Fruit fly (Drosophila melanogaster) whole organism, embryonic: ENCODE data around the gene CG5934.

Experiments used
- Atf-2 ChIP-seq: fragments of 200-800 bp; sonication (Bioruptor generic); optimal IDR thresholded peaks from 2 replicates; lab custom pipeline; 2016; ENCODE audit warnings: missing biosample characterization, missing genetic modification characterization
- Bteb2 ChIP-seq: fragments of 200-800 bp; sonication (Bioruptor generic); optimal IDR thresholded peaks from 2 replicates; lab custom pipeline; 2016; ENCODE audit warnings: missing biosample characterization, missing genetic modification characterization
- CG1024 ChIP-seq: fragments of 200-800 bp; sonication (Bioruptor generic); IDR thresholded peaks from 2 replicates; pipeline ENCODE4 v1.3.6; 2022; ENCODE audit warnings: missing biosample characterization, missing genetic modification characterization
- CG10543 ChIP-seq: fragments of 200-800 bp; sonication (Bioruptor generic); optimal IDR thresholded peaks from 3 replicates; lab custom pipeline; 2017; ENCODE audit warnings: missing biosample characterization, mild to moderate bottlenecking, missing genetic modification characterization, moderate library complexity
- CG11398 ChIP-seq: fragments of 200-800 bp; sonication (Bioruptor generic); optimal IDR thresholded peaks from 2 replicates; lab custom pipeline; 2016; ENCODE audit warnings: missing biosample characterization, missing genetic modification characterization
- CG12071 ChIP-seq: fragments of 200-800 bp; sonication (Bioruptor generic); optimal IDR thresholded peaks from 3 replicates; lab custom pipeline; 2018; ENCODE audit warnings: missing biosample characterization, mild to moderate bottlenecking, missing genetic modification characterization
- CG15269 ChIP-seq: fragments of 200-800 bp; sonication (Bioruptor generic); optimal IDR thresholded peaks from 2 replicates; lab custom pipeline; 2018; ENCODE audit warnings: missing biosample characterization, mild to moderate bottlenecking, missing genetic modification characterization, moderate library complexity
- CG15514 ChIP-seq: fragments of 200-800 bp; sonication (Bioruptor generic); optimal IDR thresholded peaks from 3 replicates; lab custom pipeline; 2017; ENCODE audit warnings: missing biosample characterization, missing genetic modification characterization, mild to moderate bottlenecking, moderate library complexity, missing genetic modification reagents
- CG1647 ChIP-seq: fragments of 200-800 bp; sonication (Bioruptor generic); optimal IDR thresholded peaks from 3 replicates; lab custom pipeline; 2016; ENCODE audit warnings: missing biosample characterization, missing genetic modification characterization
- CG17359 ChIP-seq: fragments of 200-800 bp; sonication (Bioruptor generic); optimal IDR thresholded peaks from 3 replicates; lab custom pipeline; 2018; ENCODE audit warnings: missing biosample characterization, mild to moderate bottlenecking, missing genetic modification characterization, moderate library complexity
- CG17829 ChIP-seq: fragments of 200-800 bp; optimal IDR thresholded peaks from 2 replicates; lab custom pipeline; 2019; ENCODE audit warnings: missing biosample characterization, mild to moderate bottlenecking, missing genetic modification characterization, moderate library complexity
- CG18764 ChIP-seq: fragments of 200-800 bp; sonication (Bioruptor generic); optimal IDR thresholded peaks from 3 replicates; lab custom pipeline; 2016; ENCODE audit warnings: missing biosample characterization, missing genetic modification characterization
- CG2875 ChIP-seq: fragments of 200-800 bp; sonication (Bioruptor generic); optimal IDR thresholded peaks from 2 replicates; lab custom pipeline; 2017; ENCODE audit warnings: missing biosample characterization, mild to moderate bottlenecking, missing genetic modification characterization, missing genetic modification reagents
- CG30403 ChIP-seq: fragments of 200-800 bp; sonication (Bioruptor generic); optimal IDR thresholded peaks from 3 replicates; lab custom pipeline; 2016; ENCODE audit warnings: missing biosample characterization, missing genetic modification characterization
- CG3065 ChIP-seq: fragments of 200-800 bp; sonication (Bioruptor generic); optimal IDR thresholded peaks from 2 replicates; lab custom pipeline; 2016; ENCODE audit warnings: missing biosample characterization, missing genetic modification characterization
- CG31224 ChIP-seq: fragments of 200-800 bp; sonication (Bioruptor generic); IDR thresholded peaks from 2 replicates; pipeline ENCODE4 v1.3.6; 2022; ENCODE audit warnings: missing biosample characterization, missing genetic modification characterization
- CG31388 ChIP-seq: fragments of 200-800 bp; sonication (Bioruptor generic); optimal IDR thresholded peaks from 2 replicates; lab custom pipeline; 2016; ENCODE audit warnings: missing biosample characterization, missing genetic modification characterization
- CG3163 ChIP-seq: fragments of 200-800 bp; sonication (Bioruptor generic); optimal IDR thresholded peaks from 3 replicates; lab custom pipeline; 2016; ENCODE audit warnings: missing biosample characterization, missing genetic modification characterization
- CG3847 ChIP-seq: fragments of 200-800 bp; sonication (Bioruptor generic); IDR thresholded peaks from 2 replicates; pipeline ENCODE4 v1.3.6; 2022; ENCODE audit warnings: missing biosample characterization, missing genetic modification characterization
- CG6654 ChIP-seq: fragments of 200-800 bp; sonication (Bioruptor generic); optimal IDR thresholded peaks from 2 replicates; lab custom pipeline; 2017; ENCODE audit warnings: missing biosample characterization, mild to moderate bottlenecking, missing genetic modification characterization
- CG6854 ChIP-seq: fragments of 200-800 bp; sonication (Bioruptor generic); optimal IDR thresholded peaks from 3 replicates; lab custom pipeline; 2017; ENCODE audit warnings: missing biosample characterization, mild to moderate bottlenecking, missing genetic modification characterization
- CG8765 ChIP-seq: fragments of 200-800 bp; sonication (Bioruptor generic); IDR thresholded peaks from 2 replicates; pipeline ENCODE4 v1.3.6; 2022; ENCODE audit warnings: missing biosample characterization, missing genetic modification characterization
- CG8924 ChIP-seq: fragments of 200-800 bp; optimal IDR thresholded peaks from 3 replicates; lab custom pipeline; 2019; ENCODE audit warnings: missing biosample characterization, mild to moderate bottlenecking, missing genetic modification characterization, moderate library complexity
- CrebB ChIP-seq: fragments of 200-800 bp; sonication (Bioruptor generic); optimal IDR thresholded peaks from 3 replicates; lab custom pipeline; 2018; ENCODE audit warnings: missing biosample characterization, mild to moderate bottlenecking, missing genetic modification characterization
- Eip74EF ChIP-seq, 2 experiments: fragments of 200-800 bp in 1 of 2; fragments of >200 bp in 1 of 2; sonication (Bioruptor generic) in 1 of 2; optimal IDR thresholded peaks; 2 replicates each; lab custom pipeline; 2017 to 2019; ENCODE audit warnings: missing biosample characterization in 2 of 2, missing genetic modification characterization in 2 of 2, mild to moderate bottlenecking in 1 of 2, moderate library complexity in 1 of 2
- Elba2 ChIP-seq: fragments of 200-800 bp; sonication (Bioruptor generic); optimal IDR thresholded peaks from 3 replicates; lab custom pipeline; 2016; ENCODE audit warnings: missing biosample characterization, missing genetic modification characterization
- Hmr ChIP-seq: fragments of 200-800 bp; sonication (Bioruptor generic); optimal IDR thresholded peaks from 3 replicates; lab custom pipeline; 2017; ENCODE audit warnings: mild to moderate bottlenecking, missing biosample characterization, missing genetic modification reagents, missing genetic modification characterization
- Mad ChIP-seq: fragments of 200-800 bp; sonication (Bioruptor generic); optimal IDR thresholded peaks from 2 replicates; lab custom pipeline; 2016; ENCODE audit warnings: missing biosample characterization, missing genetic modification characterization
- Nf-YA ChIP-seq: fragments of 200-800 bp; sonication (Bioruptor generic); IDR thresholded peaks from 2 replicates; pipeline ENCODE4 v1.3.6; 2022; ENCODE audit warnings: missing biosample characterization, missing genetic modification characterization
- Oli ChIP-seq: fragments of 200-800 bp; sonication (Bioruptor generic); optimal IDR thresholded peaks from 2 replicates; lab custom pipeline; 2018; ENCODE audit warnings: missing biosample characterization, mild to moderate bottlenecking, missing genetic modification characterization, moderate library complexity
- Ravus ChIP-seq: fragments of 200-800 bp; sonication (Bioruptor generic); IDR thresholded peaks from 2 replicates; pipeline ENCODE4 v1.3.6; 2022; ENCODE audit warnings: missing biosample characterization, missing genetic modification characterization
- ash1 ChIP-seq: fragments of 200-800 bp; sonication (Bioruptor generic); optimal IDR thresholded peaks from 2 replicates; lab custom pipeline; 2018; ENCODE audit warnings: missing biosample characterization, mild to moderate bottlenecking, missing genetic modification characterization
- bab2 ChIP-seq: fragments of 200-800 bp; sonication (Bioruptor generic); optimal IDR thresholded peaks from 2 replicates; lab custom pipeline; 2016; ENCODE audit warnings: missing biosample characterization, missing genetic modification characterization
- chif ChIP-seq, 2 experiments: fragments of 200-800 bp; sonication (Bioruptor generic); optimal IDR thresholded peaks; 3 replicates each; lab custom pipeline; 2016; ENCODE audit warnings: missing biosample characterization in 2 of 2, missing genetic modification characterization in 2 of 2
- chm ChIP-seq: fragments of 200-800 bp; sonication (Bioruptor generic); IDR thresholded peaks from 2 replicates; pipeline ENCODE4 v1.3.6; 2022; ENCODE audit warnings: missing biosample characterization, missing genetic modification characterization
- dimm ChIP-seq: fragments of 200-800 bp; sonication (Bioruptor generic); IDR thresholded peaks from 2 replicates; pipeline ENCODE4 v1.3.6; 2022; ENCODE audit warnings: missing biosample characterization, missing genetic modification characterization
- disco-r ChIP-seq: fragments of 200-800 bp; sonication (Bioruptor generic); optimal IDR thresholded peaks from 2 replicates; lab custom pipeline; 2016; ENCODE audit warnings: missing biosample characterization, missing genetic modification characterization
- emc ChIP-seq: fragments of 200-800 bp; sonication (Bioruptor generic); optimal IDR thresholded peaks from 2 replicates; lab custom pipeline; 2016; ENCODE audit warnings: missing biosample characterization, missing genetic modification characterization
- fd64A ChIP-seq: fragments of 200-800 bp; sonication (Bioruptor generic); optimal IDR thresholded peaks from 3 replicates; lab custom pipeline; 2018; ENCODE audit warnings: missing biosample characterization, mild to moderate bottlenecking, missing genetic modification characterization
- ftz-f1 ChIP-seq: fragments of 200-800 bp; sonication (Bioruptor generic); optimal IDR thresholded peaks from 2 replicates; lab custom pipeline; 2016; ENCODE audit warnings: missing biosample characterization, missing genetic modification characterization
- gce ChIP-seq: fragments of 200-800 bp; sonication (Bioruptor generic); IDR thresholded peaks from 3 replicates; pipeline ENCODE4 v1.3.6; 2022; ENCODE audit warnings: missing biosample characterization, missing genetic modification characterization
- gem ChIP-seq: fragments of 200-800 bp; sonication (Bioruptor generic); optimal IDR thresholded peaks from 2 replicates; lab custom pipeline; 2019; ENCODE audit warnings: missing biosample characterization, mild to moderate bottlenecking, missing genetic modification characterization, moderate library complexity
- jumu ChIP-seq: fragments of 200-800 bp; sonication (Bioruptor generic); optimal IDR thresholded peaks from 3 replicates; lab custom pipeline; 2016; ENCODE audit warnings: missing biosample characterization, missing genetic modification characterization
- lmd ChIP-seq: fragments of 200-800 bp; sonication (Bioruptor generic); IDR thresholded peaks from 2 replicates; pipeline ENCODE4 v1.3.6; 2022; ENCODE audit warnings: missing biosample characterization, missing genetic modification characterization
- sc ChIP-seq, 3 experiments: fragments of >200 bp in 2 of 3; fragments of 200-800 bp in 1 of 3; sonication (Bioruptor generic) in 1 of 3; optimal IDR thresholded peaks; 2 replicates in 2 of 3; 3 replicates in 1 of 3; lab custom pipeline; 2017; ENCODE audit warnings: mild to moderate bottlenecking in 1 of 3, missing biosample characterization in 1 of 3, missing genetic modification characterization in 1 of 3, missing genetic modification reagents in 1 of 3
- schlank ChIP-seq: fragments of 200-800 bp; sonication (Bioruptor generic); optimal IDR thresholded peaks from 2 replicates; lab custom pipeline; 2018; ENCODE audit warnings: missing biosample characterization, mild to moderate bottlenecking, missing genetic modification characterization
- slbo ChIP-seq: fragments of 200-800 bp; sonication (Bioruptor generic); IDR thresholded peaks from 2 replicates; pipeline ENCODE4 v1.3.6; 2022; ENCODE audit warnings: missing biosample characterization, missing genetic modification characterization
- ssp ChIP-seq: fragments of 200-800 bp; sonication (Bioruptor generic); IDR thresholded peaks from 2 replicates; pipeline ENCODE4 v1.3.6; 2022; ENCODE audit warnings: missing biosample characterization, missing genetic modification characterization
- tll ChIP-seq, 2 experiments: fragments of 200-800 bp in 1 of 2; fragments of >200 bp in 1 of 2; sonication (Bioruptor generic) in 1 of 2; optimal IDR thresholded peaks; 2 replicates each; lab custom pipeline; 2017 to 2019; ENCODE audit warnings: missing biosample characterization in 2 of 2, missing genetic modification characterization in 2 of 2, mild to moderate bottlenecking in 1 of 2, moderate library complexity in 1 of 2

The CG5934 gene

DNA sequence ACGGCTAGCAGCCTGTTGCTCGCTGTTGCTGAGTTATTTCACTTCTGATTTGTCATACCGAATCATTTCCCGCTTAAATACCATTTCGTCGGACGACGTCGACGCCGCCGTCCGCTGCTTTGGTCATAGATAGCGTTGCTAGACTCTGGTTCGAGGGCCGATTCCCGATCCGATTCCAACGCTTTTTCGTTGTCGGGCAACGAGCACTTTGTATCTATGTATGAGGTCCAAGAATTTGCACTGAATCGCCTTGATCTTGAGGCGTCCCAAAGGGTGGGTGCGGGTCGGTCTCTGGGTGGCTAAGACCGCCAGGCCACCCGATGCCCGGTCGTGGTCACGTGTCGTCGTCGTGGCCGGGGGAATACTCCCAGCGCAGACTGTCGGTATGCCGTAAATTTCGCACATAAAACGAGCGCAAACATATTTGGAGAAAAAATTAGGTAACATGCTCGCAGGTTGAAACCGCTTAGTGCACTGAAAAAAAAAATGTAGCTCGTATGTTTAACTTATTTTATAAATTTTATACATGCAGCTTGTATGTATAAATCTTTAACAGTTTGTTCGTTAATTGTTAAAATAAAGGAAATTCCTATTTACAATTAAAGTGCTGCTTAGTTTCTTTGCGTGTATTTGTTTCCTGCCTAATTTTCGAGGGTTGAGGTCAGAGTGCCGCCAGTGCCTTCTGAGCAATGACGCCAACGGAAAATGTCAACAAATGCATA lies 18.8 kb downstream of the CG5934 start, which contains the start of gene CG3348 (continued):
- peak; percentile 62 for TF ChIP-seq CG8924 (tag; lab: Kevin White, UChicago)
- TF ChIP-seq CG17829 (tag; lab: Kevin White, UChicago): peak; percentile 43
- 0 out of 3 replicates have a peak, but pooled peaks have one; percentile 20 for TF ChIP-seq gce
- TF ChIP-seq CG12071: peak; percentile 62
- TF ChIP-seq Elba2 (GFP tag; lab: Kevin White, UChicago): no peak
- no peak for TF ChIP-seq disco-r (GFP tag; lab: Kevin White, UChicago)
- TF ChIP-seq emc (GFP tag; lab: Kevin White, UChicago): peak; percentile 13
- TF ChIP-seq sc (optimal IDR thresholded peaks at IDR 0.05; lab: Kevin White, UChicago): no peak
- TF ChIP-seq sc (GFP tag; optimal IDR thresholded peaks at IDR 0.05; lab: Kevin White, UChicago): peak; percentile 26
- no peak for TF ChIP-seq ash1 (GFP tag; lab: Kevin White, UChicago)
- TF ChIP-seq chif (GFP tag; optimal IDR thresholded peaks at IDR 0.05; lab: Kevin White, UChicago): peak; percentile 8 to 39
- TF ChIP-seq CG17359 (tag; lab: Kevin White, UChicago): peak; percentile 78
- TF ChIP-seq chm: peak; percentile 60; the same call in 1 of the 2 replicates
- TF ChIP-seq CG15514 (GFP tag; lab: Kevin White, UChicago): peak; percentile 60
- peak; percentile 13 for TF ChIP-seq ftz-f1 (GFP tag; lab: Kevin White, UChicago)
- peak; percentile 59; the same call in 1 of the 2 replicates for TF ChIP-seq CG1024 (GFP tag; lab: Robert Waterston, UW)
- no peak for TF ChIP-seq CG2875 (GFP tag; lab: Kevin White, UChicago)
- TF ChIP-seq CrebB (tag; lab: Kevin White, UChicago): peak; percentile 37
- peak; percentile 79 for TF ChIP-seq CG30403 (GFP tag; lab: Kevin White, UChicago)
- peak; percentile 17 for TF ChIP-seq Mad (GFP tag; lab: Kevin White, UChicago)
- peak; percentile 48; the same call in 1 of the 2 replicates for TF ChIP-seq CG8765 (GFP tag; lab: Robert Waterston, UW)
- peak; percentile 69 for TF ChIP-seq schlank (tag; lab: Kevin White, UChicago)
- TF ChIP-seq CG31388: no peak
- TF ChIP-seq Atf-2: peak; percentile 38
- peak; percentile 15 for TF ChIP-seq CG11398 (GFP tag; lab: Kevin White, UChicago)
- TF ChIP-seq CG6654: peak; percentile 48
- TF ChIP-seq CG1647 (GFP tag; lab: Kevin White, UChicago): peak; percentile 69
- TF ChIP-seq Oli: peak; percentile 48
- TF ChIP-seq gem (tag; lab: Kevin White, UChicago): peak; percentile 87
- TF ChIP-seq slbo (GFP tag; lab: Robert Waterston, UW): peak; percentile 92
- TF ChIP-seq ssp (GFP tag; lab: Robert Waterston, UW): peak; percentile 64
- peak; percentile 70 for TF ChIP-seq lmd (GFP tag; lab: Robert Waterston, UW)
- TF ChIP-seq dimm (GFP tag; lab: Robert Waterston, UW): no peak
- TF ChIP-seq jumu (GFP tag; lab: Kevin White, UChicago): peak; percentile 8
- TF ChIP-seq CG3163: no peak
- TF ChIP-seq CG10543: peak; percentile 12
- peak; percentile 50 for TF ChIP-seq Ravus (GFP tag; lab: Robert Waterston, UW)
- peak in 1 of 2 experiments; percentile 1 for TF ChIP-seq Eip74EF (GFP tag; optimal IDR thresholded peaks at IDR 0.05; lab: Kevin White, UChicago)
- peak; percentile 85 for TF ChIP-seq Hmr (GFP tag; lab: Kevin White, UChicago)
- peak; percentile 53 for TF ChIP-seq Bteb2
- peak; percentile 74 for TF ChIP-seq bab2 (GFP tag; lab: Kevin White, UChicago)
- no peak for TF ChIP-seq fd64A
- peak; percentile 41 for TF ChIP-seq CG6854 (GFP tag; lab: Kevin White, UChicago)
- TF ChIP-seq Nf-YA (GFP tag; lab: Robert Waterston, UW): peak; percentile 42; the same call in 1 of the 2 replicates
- peak; percentile 83 for TF ChIP-seq CG31224 (GFP tag; lab: Robert Waterston, UW)
- peak; percentile 76 for TF ChIP-seq CG15269 (tag; lab: Kevin White, UChicago)
- TF ChIP-seq CG3065 (GFP tag; lab: Kevin White, UChicago): peak; percentile 9
- TF ChIP-seq CG3847 (GFP tag; lab: Robert Waterston, UW): peak; percentile 76
- TF ChIP-seq tll (GFP tag; optimal IDR thresholded peaks at IDR 0.05; lab: Kevin White, UChicago): no peak
- TF ChIP-seq CG18764: peak; percentile 4
